Fruit fly (Drosophila melanogaster) whole organism: ENCODE results near the gene Tdrd3.

Source experiments
- CG8478 ChIP-seq: fragments of >200 bp; optimal IDR thresholded peaks from 2 replicates; lab custom pipeline; 2018; ENCODE audit warnings: inconsistent platforms
- Dll ChIP-seq: fragments of >200 bp; optimal IDR thresholded peaks from 2 replicates; lab custom pipeline; 2017
- psq ChIP-seq: fragments of >200 bp; optimal IDR thresholded peaks from 2 replicates; lab custom pipeline; 2017
- usp ChIP-seq: fragments of >200 bp; optimal IDR thresholded peaks from 2 replicates; lab custom pipeline; 2017; ENCODE audit warnings: missing biosample characterization, missing genetic modification characterization, mixed read lengths

DNA sequence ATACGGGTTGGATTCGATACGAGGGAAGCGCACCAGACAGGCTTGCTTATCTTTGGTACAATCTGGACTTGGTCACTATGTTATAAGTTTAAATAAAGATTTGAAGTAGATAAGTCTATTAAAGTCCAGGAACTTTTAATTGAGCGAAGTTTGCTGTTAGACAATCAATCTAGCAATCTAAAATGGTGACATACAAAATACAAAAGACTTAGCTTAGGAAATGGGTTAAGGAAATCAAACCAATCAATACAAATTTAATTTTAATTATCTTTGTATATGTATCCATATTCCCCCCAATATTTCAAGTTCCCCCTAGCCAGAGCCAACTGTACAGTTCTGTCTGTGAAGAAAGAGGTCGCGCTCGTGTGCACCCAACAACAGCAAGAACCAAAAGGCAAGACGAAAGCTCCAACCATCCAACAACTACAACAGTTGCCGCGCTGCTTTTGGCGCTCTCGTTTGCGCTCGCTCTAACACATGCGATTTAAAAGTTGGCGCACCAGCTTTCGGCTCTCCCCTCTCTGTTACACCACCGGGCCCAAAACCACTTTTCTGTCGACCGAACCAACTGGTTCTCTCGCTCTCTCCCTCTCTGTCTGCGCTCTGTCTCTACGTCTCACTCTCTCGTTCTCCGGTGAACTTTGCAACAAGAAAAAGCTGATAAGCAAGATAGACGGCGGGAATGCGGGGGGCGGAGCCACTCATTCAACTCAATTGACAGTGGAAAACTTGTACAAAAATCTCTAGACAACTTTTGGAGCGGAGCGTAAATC lies 30.5 kb upstream of the Tdrd3 start:
- TF ChIP-seq CG8478 (lab: Kevin White, UChicago): peak; percentile 90
- TF ChIP-seq psq (lab: Kevin White, UChicago): no peak
- peak; percentile 95 for TF ChIP-seq Dll (lab: Kevin White, UChicago)
- no peak for TF ChIP-seq usp (GFP tag; lab: Kevin White, UChicago)
